Worm (Caenorhabditis elegans): ENCODE measurements around the gene Y41D4B.1.
A peak's percentile ranks its signal among the peaks of the same experiment; 100 is the strongest.

Y41D4B.1 gene

ce11 chrIV:1711029-1711489, 38.6 kb downstream of the Y41D4B.1 start, which contains the start of gene rpi-2:
rpi-2 (plus strand) TSS chrIV:1711262.
- TF ChIP-seq ceh-31 (tag; optimal IDR thresholded peaks at IDR 0.05) (no peak), ama-1 (optimal IDR thresholded peaks at IDR 0.05) (peak; percentile 86), sdc-2 (tag; optimal IDR thresholded peaks at IDR 0.05) (peak; percentile 14), ref-2 (tag; optimal IDR thresholded peaks at IDR 0.05) (no peak), ceh-18 (tag; optimal IDR thresholded peaks at IDR 0.05) (no peak)

ce11 chrIV:1713618-1714017, 41.1 kb downstream of the Y41D4B.1 start:
- TF ChIP-seq ceh-18 (tag; optimal IDR thresholded peaks at IDR 0.05) = no peak
- no peak for TF ChIP-seq hlh-30 (tag; optimal IDR thresholded peaks at IDR 0.05; ENCODE audit: insufficient read depth)
- no peak for TF ChIP-seq npax-4 (tag; optimal IDR thresholded peaks at IDR 0.05)
- no peak for TF ChIP-seq odd-2 (tag; optimal IDR thresholded peaks at IDR 0.05)
- TF ChIP-seq eyg-1 (tag; optimal IDR thresholded peaks at IDR 0.05) = no peak
- no peak for TF ChIP-seq ama-1 (optimal IDR thresholded peaks at IDR 0.05)
- no peak for TF ChIP-seq che-1 (tag; optimal IDR thresholded peaks at IDR 0.05)
- no peak for TF ChIP-seq T23F11.4 (GFP tag; optimal IDR thresholded peaks at IDR 0.05)
- no peak for TF ChIP-seq K02D7.2 (tag; optimal IDR thresholded peaks at IDR 0.05)
- TF ChIP-seq hlh-15 (tag; optimal IDR thresholded peaks at IDR 0.05) = no peak
- no peak for TF ChIP-seq pag-3 (tag; optimal IDR thresholded peaks at IDR 0.05; ENCODE audit: borderline replicate concordance)
- TF ChIP-seq ceh-31 (tag; optimal IDR thresholded peaks at IDR 0.05) = no peak
- TF ChIP-seq elt-4 (tag; optimal IDR thresholded peaks at IDR 0.05) = no peak
- TF ChIP-seq Y22D7AL.16 (tag; optimal IDR thresholded peaks at IDR 0.05) = no peak
- TF ChIP-seq unc-3 (GFP tag; conservative IDR thresholded peaks at IDR 0.05) = no peak
- TF ChIP-seq unc-3 (tag; optimal IDR thresholded peaks at IDR 0.05) = no peak

- TF ChIP-seq C38D4.7 (GFP tag; optimal IDR thresholded peaks at IDR 0.05) (no peak), elt-4 (tag; optimal IDR thresholded peaks at IDR 0.05) (no peak), tbx-2 (tag; optimal IDR thresholded peaks at IDR 0.05) (no peak), lim-6 (tag; optimal IDR thresholded peaks at IDR 0.05) (no peak), hlh-15 (tag; optimal IDR thresholded peaks at IDR 0.05) (no peak), gmeb-2 (tag; optimal IDR thresholded peaks at IDR 0.05) (no peak), pros-1 (tag; optimal IDR thresholded peaks at IDR 0.05) (no peak), Y22D7AL.16 (tag; optimal IDR thresholded peaks at IDR 0.05) (no peak), ceh-45 (GFP tag; IDR thresholded peaks at IDR 0.05) (no peak), fkh-10 (GFP tag; optimal IDR thresholded peaks at IDR 0.05) (no peak), sdc-2 (tag; optimal IDR thresholded peaks at IDR 0.05) (no peak)
Measured at ce11 chrIV:1715705-1716104, 43.2 kb downstream of the Y41D4B.1 start.

ce11 chrIV:1720474-1720873, 48.0 kb downstream of the Y41D4B.1 start, which contains the start of gene epic-2:
epic-2 (plus strand) TSS chrIV:1720790.
- TF ChIP-seq unc-3 (GFP tag; conservative IDR thresholded peaks at IDR 0.05) (no peak), unc-3 (tag; optimal IDR thresholded peaks at IDR 0.05) (no peak), C08G9.2 (tag; optimal IDR thresholded peaks at IDR 0.05) (no peak), ceh-22 (tag; optimal IDR thresholded peaks at IDR 0.05) (no peak), ahr-1 (tag; optimal IDR thresholded peaks at IDR 0.05) (no peak)

- no peak for TF ChIP-seq hlh-6 (tag; optimal IDR thresholded peaks at IDR 0.05)
- no peak for TF ChIP-seq hlh-8 (tag; optimal IDR thresholded peaks at IDR 0.05)
Measured at ce11 chrIV:1721610-1722009, 49.1 kb downstream of the Y41D4B.1 start.

ce11 chrIV:1722953-1723352, 50.5 kb downstream of the Y41D4B.1 start:
- no peak for TF ChIP-seq ets-4 (tag; optimal IDR thresholded peaks at IDR 0.05)
- TF ChIP-seq ahr-1 (tag; optimal IDR thresholded peaks at IDR 0.05) = no peak
- TF ChIP-seq hlh-15 (tag; optimal IDR thresholded peaks at IDR 0.05) = no peak
- TF ChIP-seq tbx-2 (tag; optimal IDR thresholded peaks at IDR 0.05) = no peak
- TF ChIP-seq ceh-18 (tag; optimal IDR thresholded peaks at IDR 0.05) = no peak
- no peak for TF ChIP-seq lim-6 (tag; optimal IDR thresholded peaks at IDR 0.05)
- TF ChIP-seq C08G9.2 (tag; optimal IDR thresholded peaks at IDR 0.05) = no peak
- TF ChIP-seq unc-42 (tag; optimal IDR thresholded peaks at IDR 0.05) = no peak
- no peak for TF ChIP-seq zip-5 (tag; optimal IDR thresholded peaks at IDR 0.05)
- no peak for TF ChIP-seq ceh-22 (tag; optimal IDR thresholded peaks at IDR 0.05)
- TF ChIP-seq npax-4 (tag; optimal IDR thresholded peaks at IDR 0.05) = no peak
- TF ChIP-seq pha-4 (tag; optimal IDR thresholded peaks at IDR 0.05) = no peak
- no peak for TF ChIP-seq ceh-45 (GFP tag; IDR thresholded peaks at IDR 0.05)
- TF ChIP-seq fkh-6 (tag; optimal IDR thresholded peaks at IDR 0.05) = no peak
- no peak for TF ChIP-seq mec-3 (tag; optimal IDR thresholded peaks at IDR 0.05; ENCODE audit: borderline replicate concordance)
- TF ChIP-seq eyg-1 (tag; optimal IDR thresholded peaks at IDR 0.05) = no peak
- no peak for TF ChIP-seq nfya-1 (tag; optimal IDR thresholded peaks at IDR 0.05)
- no peak for TF ChIP-seq ceh-9 (tag; optimal IDR thresholded peaks at IDR 0.05)
